Worm (Caenorhabditis elegans) whole organism, midembryonic: ENCODE results near the gene F22B3.5.

ENCODE experiments used
- T22C8.4 ChIP-seq: fragments of 200-800 bp; sonication (Bioruptor generic); IDR thresholded peaks from 2 replicates; pipeline ENCODE4 v1.3.6; 2022; ENCODE audit warnings: missing genetic modification characterization, missing compliant biosample characterization
- cog-1 ChIP-seq: sonication (generic microtip); optimal IDR thresholded peaks from 2 replicates; lab custom pipeline; 2016; ENCODE audit warnings: missing genetic modification characterization, missing compliant biosample characterization
- flt-1 ChIP-seq: fragments of 200-800 bp; sonication (Bioruptor generic); IDR thresholded peaks from 2 replicates; pipeline ENCODE4 v1.3.6; 2022; ENCODE audit warnings: missing genetic modification characterization, missing compliant biosample characterization
- klf-2 ChIP-seq: fragments of 200-800 bp; sonication (Bioruptor generic); conservative IDR thresholded peaks from 2 replicates; pipeline ENCODE4 v1.3.6; 2022; ENCODE audit warnings: missing genetic modification reagents, missing genetic modification characterization, missing compliant biosample characterization
- med-1 ChIP-seq: sonication (generic microtip); optimal IDR thresholded peaks from 2 replicates; lab custom pipeline; 2017; ENCODE audit warnings: missing genetic modification characterization, mild to moderate bottlenecking, missing compliant biosample characterization, antibody characterized with exemption, missing genetic modification reagents; ENCODE audit not compliant: insufficient read depth
- ref-1 ChIP-seq: fragments of 200-800 bp; sonication (Bioruptor generic); conservative IDR thresholded peaks from 2 replicates; pipeline ENCODE4 v1.3.6; 2022; ENCODE audit warnings: missing genetic modification reagents, missing genetic modification characterization, missing compliant biosample characterization
- tab-1 ChIP-seq: fragments of 200-800 bp; sonication (Bioruptor generic); IDR thresholded peaks from 2 replicates; pipeline ENCODE4 v1.3.6; 2022; ENCODE audit warnings: missing genetic modification characterization, missing compliant biosample characterization
- ztf-23 ChIP-seq: fragments of 200-800 bp; sonication (Bioruptor generic); IDR thresholded peaks from 2 replicates; pipeline ENCODE4 v1.3.6; 2022; ENCODE audit warnings: missing genetic modification reagents, missing genetic modification characterization, missing compliant biosample characterization
- ztf-29 ChIP-seq: fragments of 200-800 bp; sonication (Bioruptor generic); IDR thresholded peaks from 2 replicates; pipeline ENCODE4 v1.3.6; 2022; ENCODE audit warnings: missing genetic modification reagents, missing genetic modification characterization, missing compliant biosample characterization

Gene F22B3.5

DNA sequence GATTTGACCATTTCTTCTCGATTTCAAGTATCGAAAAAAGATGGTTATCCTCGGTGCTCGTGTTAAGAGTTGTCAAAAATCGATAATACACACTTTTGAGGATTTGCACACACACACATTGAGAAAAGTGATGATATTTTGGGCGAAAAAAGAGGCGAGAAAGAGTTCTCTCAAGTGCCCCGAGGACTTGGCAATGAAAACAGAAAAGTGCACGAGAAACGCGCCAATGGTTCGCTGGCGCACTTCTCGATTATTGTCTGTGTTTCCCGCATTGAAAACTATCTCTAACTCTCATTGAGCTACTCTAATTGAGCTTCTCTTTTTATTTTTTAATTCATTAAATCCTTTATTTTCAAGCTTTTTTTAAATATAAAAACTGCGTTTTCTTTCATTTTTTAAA, 17.1 kb upstream of the F22B3.5 start:
- TF ChIP-seq flt-1 (GFP tag; lab: Robert Waterston, UW) (no peak), ref-1 (GFP tag; lab: Robert Waterston, UW) (no peak), T22C8.4 (GFP tag; lab: Robert Waterston, UW) (no peak), ztf-29 (no peak), med-1 (GFP tag; lab: Kevin White, UChicago) (no peak), ztf-23 (no peak), cog-1 (no peak), tab-1 (GFP tag; lab: Robert Waterston, UW) (no peak), klf-2 (no peak)

DNA sequence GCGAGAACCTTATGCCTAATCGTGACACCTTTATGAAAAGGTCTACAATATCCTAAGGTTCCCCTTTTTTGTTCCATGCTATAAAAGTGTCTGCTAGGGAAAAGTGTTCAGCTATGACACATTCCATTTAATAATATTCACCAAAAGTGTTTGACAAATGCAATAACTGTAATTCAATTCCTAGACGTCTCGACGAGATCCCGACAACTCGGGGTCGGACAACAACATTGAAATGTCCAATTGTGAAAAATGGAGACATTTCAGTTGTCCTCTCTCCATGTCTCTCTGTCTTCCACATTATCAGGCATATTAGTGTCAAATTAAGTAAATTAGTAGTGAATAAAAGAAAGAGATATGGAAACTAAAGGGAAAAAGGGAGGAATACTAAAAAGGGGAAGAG, 14.8 kb upstream of the F22B3.5 start:
- TF ChIP-seq T22C8.4 (GFP tag; lab: Robert Waterston, UW) (no peak), med-1 (GFP tag; lab: Kevin White, UChicago) (no peak), ref-1 (GFP tag; lab: Robert Waterston, UW) (no peak), klf-2 (no peak), ztf-23 (no peak), ztf-29 (no peak), tab-1 (GFP tag; lab: Robert Waterston, UW) (no peak)

DNA sequence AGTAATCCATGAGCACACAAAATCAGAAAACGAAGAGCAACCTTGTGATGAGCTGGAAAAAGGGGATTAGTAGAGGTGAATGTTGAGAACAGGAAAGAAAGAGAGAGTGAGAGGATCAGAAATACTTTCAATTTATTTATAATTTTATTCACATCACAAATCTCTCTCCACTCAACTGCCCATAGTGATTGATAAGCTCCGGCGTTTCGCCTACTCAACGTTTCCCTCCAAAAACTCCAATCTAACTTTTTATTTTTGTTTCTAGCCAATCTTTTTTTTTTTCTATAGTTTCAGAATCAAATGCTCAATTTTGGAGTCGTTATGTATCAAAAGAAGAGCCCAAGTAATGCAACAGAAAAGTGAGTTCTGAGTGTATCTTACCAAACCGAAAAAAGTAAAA, 8.8 kb upstream of the F22B3.5 start, which contains the start of gene kin-4:
TSS of gene kin-4 (plus strand) at position 301 of the 400 bp plus-strand sequence.
- TF ChIP-seq klf-2 (no peak), cog-1 (no peak), tab-1 (GFP tag; lab: Robert Waterston, UW) (no peak), flt-1 (GFP tag; lab: Robert Waterston, UW) (no peak), T22C8.4 (GFP tag; lab: Robert Waterston, UW) (no peak), ztf-23 (no peak), ref-1 (GFP tag; lab: Robert Waterston, UW) (no peak), ztf-29 (no peak), med-1 (GFP tag; lab: Kevin White, UChicago) (no peak)

DNA sequence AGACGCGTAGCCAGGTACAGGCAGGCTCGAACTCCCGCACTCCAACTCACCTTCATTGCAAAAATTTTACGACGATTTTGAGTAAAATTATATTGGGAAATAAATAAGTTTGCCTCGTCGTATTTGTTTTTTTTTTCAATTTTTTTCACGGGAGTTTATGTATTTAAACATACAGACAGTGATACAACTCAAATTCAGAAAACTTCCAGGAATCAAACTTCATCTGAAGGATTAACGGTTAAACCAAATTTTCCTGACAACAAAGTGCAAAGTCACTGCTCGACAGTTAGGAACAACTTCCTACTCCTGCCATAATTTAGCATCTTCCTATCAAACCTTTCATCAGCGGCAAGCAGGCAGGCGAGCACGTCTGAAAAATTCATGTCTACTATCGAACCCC, 8.2 kb upstream of the F22B3.5 start, which contains the start of gene F22B3.8:
TSS of gene F22B3.8 (minus strand) at position 101 of the 400 bp plus-strand sequence.
- TF ChIP-seq med-1 (GFP tag; lab: Kevin White, UChicago) (no peak), cog-1 (no peak), tab-1 (GFP tag; lab: Robert Waterston, UW) (no peak), flt-1 (GFP tag; lab: Robert Waterston, UW) (no peak), ztf-23 (no peak), klf-2 (no peak), T22C8.4 (GFP tag; lab: Robert Waterston, UW) (no peak), ref-1 (GFP tag; lab: Robert Waterston, UW) (no peak), ztf-29 (no peak)

DNA sequence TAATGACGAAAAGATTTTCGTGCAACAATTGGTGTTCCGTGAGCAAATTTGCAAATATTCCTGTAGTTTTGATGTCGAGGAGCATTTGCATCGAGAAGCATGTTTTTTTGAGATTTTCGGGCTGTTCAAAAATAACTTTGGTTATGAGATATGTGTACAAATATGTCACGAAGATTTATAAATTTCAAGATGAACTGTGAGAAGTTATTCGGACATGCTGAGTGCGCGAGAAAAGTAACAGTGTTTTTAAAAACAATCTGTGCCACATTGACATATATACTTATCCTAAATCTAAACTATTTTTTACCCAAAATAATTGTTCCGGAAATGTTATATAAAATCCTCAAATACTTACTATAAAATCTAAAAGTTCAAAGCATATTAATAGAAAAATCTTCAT, 5.1 kb upstream of the F22B3.5 start, which contains the start of gene F22B3.7:
TSS of gene F22B3.7 (minus strand) at position 101 of the 400 bp plus-strand sequence.
- no peak for TF ChIP-seq T22C8.4 (GFP tag; lab: Robert Waterston, UW)

DNA sequence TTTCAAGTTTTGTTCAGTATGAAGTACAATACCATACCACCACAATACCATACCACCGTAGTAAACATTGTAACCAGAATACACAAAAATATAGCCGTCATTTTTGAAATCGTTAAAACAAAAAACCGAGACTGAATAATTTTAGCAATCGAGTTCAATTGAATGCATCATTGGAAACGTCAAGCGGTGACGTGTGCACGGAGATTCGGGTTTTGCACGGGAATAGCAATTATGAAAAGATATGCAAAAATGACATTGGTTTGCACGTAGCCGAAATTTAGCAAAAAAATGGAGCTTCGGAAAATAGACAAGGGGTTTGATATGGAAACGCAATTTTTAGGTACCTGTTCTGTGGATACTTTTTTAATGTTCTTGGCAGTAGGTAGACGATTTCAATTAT, 1.7 kb downstream of the F22B3.5 start, which contains the start of gene F22B3.10:
TSS of gene F22B3.10 (minus strand) at position 101 of the 400 bp plus-strand sequence.
- no peak for TF ChIP-seq tab-1 (GFP tag; lab: Robert Waterston, UW)
- no peak for TF ChIP-seq flt-1 (GFP tag; lab: Robert Waterston, UW)
- no peak for TF ChIP-seq T22C8.4 (GFP tag; lab: Robert Waterston, UW)
- no peak for TF ChIP-seq ztf-23

DNA sequence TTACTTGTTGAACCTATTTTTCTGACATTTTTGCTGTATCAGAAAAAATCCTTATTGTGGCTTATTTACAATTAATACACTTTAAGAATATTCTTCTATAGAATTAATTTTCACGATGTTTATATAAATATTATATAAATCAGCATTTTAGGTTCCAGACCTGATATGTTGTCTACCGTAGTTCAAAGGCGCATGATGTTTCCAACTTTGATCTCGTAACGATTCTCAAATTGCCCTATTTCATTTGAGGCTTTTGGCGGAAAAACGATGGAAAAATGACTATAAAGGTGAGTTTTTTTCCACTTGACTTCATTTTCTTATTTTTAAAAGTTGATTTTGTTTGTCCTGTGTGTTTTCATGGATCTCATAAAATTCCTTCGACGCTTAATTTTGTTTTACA, 6.5 kb downstream of the F22B3.5 start, which contains the start of gene gfat-2:
TSS of gene gfat-2 (plus strand) at position 145 of the 400 bp plus-strand sequence.
- TF ChIP-seq tab-1 (GFP tag; lab: Robert Waterston, UW): no peak
- TF ChIP-seq klf-2: no peak
- no peak for TF ChIP-seq ztf-23
- no peak for TF ChIP-seq cog-1
- TF ChIP-seq ztf-29: no peak
- TF ChIP-seq T22C8.4 (GFP tag; lab: Robert Waterston, UW): no peak
- no peak for TF ChIP-seq med-1 (GFP tag; lab: Kevin White, UChicago)
- TF ChIP-seq ref-1 (GFP tag; lab: Robert Waterston, UW): no peak
- no peak for TF ChIP-seq flt-1 (GFP tag; lab: Robert Waterston, UW)

DNA sequence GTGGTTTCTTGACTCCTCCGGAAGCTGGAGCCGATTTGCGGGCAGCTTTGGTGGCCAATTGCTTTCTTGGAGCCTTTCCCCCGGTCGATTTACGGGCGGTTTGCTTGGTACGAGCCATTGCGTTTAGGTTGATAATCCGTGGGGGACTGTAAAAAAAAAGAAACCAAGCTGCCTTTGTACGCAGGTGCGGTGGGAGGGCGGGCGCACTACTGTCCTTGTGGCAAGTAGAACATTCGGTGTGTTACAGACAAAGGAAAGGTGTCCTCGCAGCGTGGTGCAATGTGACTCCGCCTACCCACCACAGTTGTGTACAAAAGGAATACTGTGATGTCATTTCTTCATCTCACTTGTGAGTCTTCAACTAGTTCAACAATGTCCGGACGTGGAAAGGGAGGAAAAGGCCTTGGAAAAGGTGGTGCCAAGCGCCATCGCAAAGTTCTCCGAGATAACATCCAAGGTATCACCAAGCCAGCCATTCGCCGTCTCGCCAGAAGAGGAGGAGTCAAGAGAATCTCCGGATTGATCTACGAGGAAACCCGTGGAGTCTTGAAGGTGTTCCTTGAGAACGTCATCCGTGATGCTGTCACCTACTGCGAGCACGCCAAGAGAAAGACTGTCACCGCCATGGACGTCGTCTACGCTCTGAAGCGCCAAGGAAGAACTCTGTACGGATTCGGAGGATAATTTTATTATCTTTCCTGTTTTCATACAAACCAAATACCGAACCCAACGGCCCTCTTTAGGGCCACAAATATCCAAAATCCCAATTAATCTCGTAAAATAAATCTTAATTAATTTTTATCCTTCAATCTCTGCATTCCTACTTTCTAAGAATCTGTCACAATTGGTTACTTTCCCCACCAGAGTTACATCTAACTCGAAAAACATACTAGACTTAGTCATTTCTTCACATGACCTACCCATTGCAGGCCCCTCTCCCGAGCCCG, 9.6 kb downstream of the F22B3.5 start, which contains the start of the genes his-63 and his-64:
TSS of gene his-63 (minus strand) at position 118 of the 947 bp plus-strand sequence.
TSS of gene his-64 (plus strand) at position 373 of the 947 bp plus-strand sequence.
- TF ChIP-seq ztf-23: peak; percentile 57; the same call in 1 of the 2 replicates

DNA sequence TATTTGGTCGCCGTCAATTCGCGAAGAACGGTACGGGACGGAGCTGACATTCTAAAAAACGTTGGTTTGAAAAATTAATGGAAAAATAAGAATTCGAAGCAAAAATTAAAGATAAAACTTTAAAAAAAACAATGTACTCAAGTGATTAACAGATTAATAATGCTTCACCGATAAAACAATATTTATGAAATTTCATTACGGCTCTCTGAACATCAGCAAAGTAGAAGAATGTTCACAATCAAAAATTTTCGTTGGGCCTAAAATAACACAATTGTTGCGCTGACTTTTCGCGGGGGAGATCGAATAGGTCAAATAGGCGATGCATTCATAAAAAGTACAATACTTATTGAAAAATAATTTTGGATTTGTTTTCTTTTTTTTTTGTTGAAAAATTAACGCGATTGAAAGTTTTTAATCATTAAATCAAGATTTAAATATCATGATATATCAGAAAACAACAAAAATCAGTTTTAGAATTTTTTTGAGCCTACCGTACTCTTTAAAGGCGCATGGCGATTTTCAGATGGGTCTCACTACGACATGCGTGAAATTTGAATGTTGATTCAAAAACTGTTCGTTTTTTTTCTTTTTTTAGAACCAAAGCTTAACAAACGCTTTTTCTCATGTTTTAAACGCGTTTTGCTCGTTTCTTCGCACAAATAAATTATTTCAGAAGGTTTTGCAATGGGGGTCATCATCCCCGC, 13.2 kb downstream of the F22B3.5 start, which contains the start of the genes memi-3 and cyp-31A2:
TSS of gene memi-3 (minus strand) at position 51 of the 704 bp plus-strand sequence.
TSS of gene cyp-31A2 (plus strand) at position 674 of the 704 bp plus-strand sequence.
- no peak for TF ChIP-seq tab-1 (GFP tag; lab: Robert Waterston, UW)
- no peak for TF ChIP-seq ztf-23
- TF ChIP-seq flt-1 (GFP tag; lab: Robert Waterston, UW): no peak
- TF ChIP-seq cog-1: no peak
- TF ChIP-seq T22C8.4 (GFP tag; lab: Robert Waterston, UW): no peak
- TF ChIP-seq ref-1 (GFP tag; lab: Robert Waterston, UW): no peak
- no peak for TF ChIP-seq klf-2
- TF ChIP-seq ztf-29: no peak
- no peak for TF ChIP-seq med-1 (GFP tag; lab: Kevin White, UChicago)
